2 fruit fly cellular contexts compared by ENCODE assay signal in genomic region chrX:4105830-4106233, dm6.
TF ChIP-seq lines count a peak whose summit lies in the region.

TSS of gene cib (plus strand) at chrX:4106113.

TF ChIP-seq in whole organism, embryonic, 481 proteins besides CTCF, POLR2A, EP300 and RAD21 (continued from another document and continues in another):
- TF ChIP-seq Xbp1 (GFP tag; optimal IDR thresholded peaks at IDR 0.05; lab: Kevin White, UChicago) (no peak), Hand (GFP tag; optimal IDR thresholded peaks at IDR 0.05; lab: Kevin White, UChicago) (no peak), CG8281 (tag; optimal IDR thresholded peaks at IDR 0.05; lab: Kevin White, UChicago) (no peak), CG16863 (GFP tag; optimal IDR thresholded peaks at IDR 0.05; lab: Kevin White, UChicago) (no peak), CG3281 (GFP tag; optimal IDR thresholded peaks at IDR 0.05; lab: Kevin White, UChicago) (peak; percentile 13), sug (tag; optimal IDR thresholded peaks at IDR 0.05; lab: Kevin White, UChicago) (peak; percentile 63), Gug (GFP tag; IDR thresholded peaks at IDR 0.05; lab: Robert Waterston, UW) (peak; percentile 19; the same call in 1 of the 4 replicates), pfk (GFP tag; optimal IDR thresholded peaks at IDR 0.05; lab: Kevin White, UChicago) (no peak), nerfin-2 (GFP tag; IDR thresholded peaks at IDR 0.05; lab: Robert Waterston, UW; ENCODE audit: partially characterized antibody) (peak; percentile 64), en (GFP tag; optimal IDR thresholded peaks at IDR 0.05; lab: Kevin White, UChicago) (no peak), CG12155 (GFP tag; optimal IDR thresholded peaks at IDR 0.05; lab: Kevin White, UChicago) (peak; percentile 13), sim (GFP tag; IDR thresholded peaks at IDR 0.05; lab: Robert Waterston, UW) (no peak), CG3726 (GFP tag; IDR thresholded peaks at IDR 0.05; lab: Robert Waterston, UW) (no peak), CG32772 (GFP tag; IDR thresholded peaks at IDR 0.05; lab: Robert Waterston, UW) (peak; percentile 43; the same call in 1 of the 2 replicates), CG9797 (GFP tag; optimal IDR thresholded peaks at IDR 0.05; lab: Kevin White, UChicago) (peak; percentile 98), bowl (GFP tag; IDR thresholded peaks at IDR 0.05; lab: Robert Waterston, UW) (no peak), CG2120 (GFP tag; optimal IDR thresholded peaks at IDR 0.05; lab: Kevin White, UChicago) (peak; percentile 47), Dll (GFP tag; IDR thresholded peaks at IDR 0.05; lab: Robert Waterston, UW; ENCODE audit: partially characterized antibody) (peak; percentile 78), CG11696 (GFP tag; IDR thresholded peaks at IDR 0.05; lab: Robert Waterston, UW) (peak; percentile 17), CG8359 (GFP tag; optimal IDR thresholded peaks at IDR 0.05; lab: Kevin White, UChicago; ENCODE audit: borderline replicate concordance) (no peak), MTF-1 (GFP tag; optimal IDR thresholded peaks at IDR 0.05; lab: Kevin White, UChicago; ENCODE audit: borderline replicate concordance) (peak; percentile 23), CG4424 (GFP tag; optimal IDR thresholded peaks at IDR 0.05; lab: Kevin White, UChicago) (no peak), Bdp1 (GFP tag; optimal IDR thresholded peaks at IDR 0.05; lab: Kevin White, UChicago) (no peak), wor (GFP tag; IDR thresholded peaks at IDR 0.05; lab: Robert Waterston, UW) (no peak), Blimp-1 (GFP tag; optimal IDR thresholded peaks at IDR 0.05; lab: Kevin White, UChicago) (no peak), Eip74EF (GFP tag; optimal IDR thresholded peaks at IDR 0.05; lab: Kevin White, UChicago) (peak in 1 of 2 experiments; percentile 30), CG3847 (GFP tag; IDR thresholded peaks at IDR 0.05; lab: Robert Waterston, UW) (peak; percentile 81), gsb (GFP tag; IDR thresholded peaks at IDR 0.05; lab: Robert Waterston, UW) (no peak), bcd (GFP tag; optimal IDR thresholded peaks at IDR 0.05; lab: Kevin White, UChicago) (peak; percentile 8), Drgx (GFP tag; IDR thresholded peaks at IDR 0.05; lab: Robert Waterston, UW) (peak; percentile 52), abd-A (tag; optimal IDR thresholded peaks at IDR 0.05; lab: Kevin White, UChicago) (no peak), grau (tag; optimal IDR thresholded peaks at IDR 0.05; lab: Kevin White, UChicago) (peak; percentile 49), ttk (GFP tag; IDR thresholded peaks at IDR 0.05; lab: Robert Waterston, UW) (no peak), CG30020 (tag; optimal IDR thresholded peaks at IDR 0.05; lab: Kevin White, UChicago) (no peak), klu (GFP tag; IDR thresholded peaks at IDR 0.05; lab: Robert Waterston, UW) (no peak), az2 (GFP tag; optimal IDR thresholded peaks at IDR 0.05; lab: Kevin White, UChicago) (no peak), CG3995 (GFP tag; optimal IDR thresholded peaks at IDR 0.05; lab: Kevin White, UChicago) (no peak), CG7271 (tag; optimal IDR thresholded peaks at IDR 0.05; lab: Kevin White, UChicago) (no peak), Tbp (GFP tag; optimal IDR thresholded peaks at IDR 0.05; lab: Kevin White, UChicago) (peak; percentile 61), CG42726 (GFP tag; IDR thresholded peaks at IDR 0.05; lab: Robert Waterston, UW; ENCODE audit: partially characterized antibody) (peak; percentile 87), CG12659 (GFP tag; optimal IDR thresholded peaks at IDR 0.05; lab: Kevin White, UChicago) (peak; percentile 81), kay (GFP tag; optimal IDR thresholded peaks at IDR 0.05; lab: Kevin White, UChicago) (no peak), Dfd (GFP tag; optimal IDR thresholded peaks at IDR 0.05; lab: Kevin White, UChicago) (no peak), Kr (GFP tag; optimal IDR thresholded peaks at IDR 0.05; lab: Kevin White, UChicago) (no peak), sc (optimal IDR thresholded peaks at IDR 0.05; lab: Kevin White, UChicago) (no peak), sc (GFP tag; optimal IDR thresholded peaks at IDR 0.05; lab: Kevin White, UChicago) (no peak), Asciz (GFP tag; optimal IDR thresholded peaks at IDR 0.05; lab: Kevin White, UChicago) (no peak), CG2129 (GFP tag; IDR thresholded peaks at IDR 0.05; lab: Robert Waterston, UW; ENCODE audit: partially characterized antibody) (peak; percentile 60), seq (GFP tag; IDR thresholded peaks at IDR 0.05; lab: Robert Waterston, UW) (no peak), bsh (GFP tag; optimal IDR thresholded peaks at IDR 0.05; lab: Kevin White, UChicago) (peak; percentile 3 to 7), ara (GFP tag; IDR thresholded peaks at IDR 0.05; lab: Robert Waterston, UW) (peak; percentile 36; the same call in 1 of the 2 replicates), tgo (GFP tag; IDR thresholded peaks at IDR 0.05; lab: Robert Waterston, UW) (0 out of 3 replicates have a peak, but pooled peaks have one; percentile 16), lilli (GFP tag; optimal IDR thresholded peaks at IDR 0.05; lab: Kevin White, UChicago) (peak; percentile 21), CG7786 (GFP tag; optimal IDR thresholded peaks at IDR 0.05; lab: Kevin White, UChicago) (no peak), GATAe (GFP tag; conservative IDR thresholded peaks at IDR 0.05; lab: Robert Waterston, UW) (no peak), Fer2 (tag; optimal IDR thresholded peaks at IDR 0.05; lab: Kevin White, UChicago) (no peak), Abd-B (GFP tag; optimal IDR thresholded peaks at IDR 0.05; lab: Kevin White, UChicago) (no peak), sima (GFP tag; optimal IDR thresholded peaks at IDR 0.05; lab: Kevin White, UChicago) (no peak), CG6813 (GFP tag; optimal IDR thresholded peaks at IDR 0.05; lab: Kevin White, UChicago) (no peak), CG11247 (GFP tag; IDR thresholded peaks at IDR 0.05; lab: Robert Waterston, UW) (no peak), exex (tag; optimal IDR thresholded peaks at IDR 0.05; lab: Kevin White, UChicago) (no peak), Hr39 (optimal IDR thresholded peaks at IDR 0.05; lab: Kevin White, UChicago) (no peak), CG8089 (GFP tag; optimal IDR thresholded peaks at IDR 0.05; lab: Kevin White, UChicago) (peak; percentile 6), danr (GFP tag; IDR thresholded peaks at IDR 0.05; lab: Robert Waterston, UW) (no peak), ash1 (GFP tag; optimal IDR thresholded peaks at IDR 0.05; lab: Kevin White, UChicago) (no peak), CG8478 (optimal IDR thresholded peaks at IDR 0.05; lab: Kevin White, UChicago) (peak; percentile 19), maf-S (GFP tag; optimal IDR thresholded peaks at IDR 0.05; lab: Kevin White, UChicago) (peak; percentile 22)

TF ChIP-seq in whole organism, prepupa, 60 proteins besides CTCF, POLR2A, EP300 and RAD21 (continued from another document):
- TF ChIP-seq Smox (GFP tag; optimal IDR thresholded peaks at IDR 0.05; lab: Kevin White, UChicago) (peak; percentile 8), Lpt (GFP tag; optimal IDR thresholded peaks at IDR 0.05; lab: Kevin White, UChicago) (peak; percentile 39), eg (GFP tag; IDR thresholded peaks at IDR 0.05; lab: Robert Waterston, UW) (peak; percentile 40; the same call in 2 of the 3 replicates), CG3032 (tag; optimal IDR thresholded peaks at IDR 0.05; lab: Kevin White, UChicago) (peak; percentile 10), Met (GFP tag; optimal IDR thresholded peaks at IDR 0.05; lab: Kevin White, UChicago) (peak; percentile 47), CG16779 (tag; optimal IDR thresholded peaks at IDR 0.05; lab: Kevin White, UChicago) (no peak), Sox102F (GFP tag; optimal IDR thresholded peaks at IDR 0.05; lab: Kevin White, UChicago) (no peak), CG1621 (tag; optimal IDR thresholded peaks at IDR 0.05; lab: Kevin White, UChicago) (peak; percentile 17), Eip93F (GFP tag; optimal IDR thresholded peaks at IDR 0.05; lab: Kevin White, UChicago) (no peak), CG11294 (GFP tag; IDR thresholded peaks at IDR 0.05; lab: Robert Waterston, UW) (no peak), Eip78C (GFP tag; lab: Kevin White, UChicago) (peak; percentile 68), esn (GFP tag; optimal IDR thresholded peaks at IDR 0.05; lab: Kevin White, UChicago) (peak; percentile 63), Ets21C (GFP tag; optimal IDR thresholded peaks at IDR 0.05; lab: Kevin White, UChicago) (no peak), vri (GFP tag; optimal IDR thresholded peaks at IDR 0.05; lab: Kevin White, UChicago) (no peak), CG15336 (GFP tag; IDR thresholded peaks at IDR 0.05; lab: Robert Waterston, UW) (no peak; the same call in 1 of the 2 replicates), acj6 (GFP tag; optimal IDR thresholded peaks at IDR 0.05; lab: Kevin White, UChicago) (no peak), Sox14 (GFP tag; optimal IDR thresholded peaks at IDR 0.05; lab: Kevin White, UChicago) (no peak)
TF ChIP-seq in whole organism, prepupa: peak in this region for 16.
